Fruit fly (Drosophila melanogaster) whole organism, larva: ENCODE measurements around the gene JTBR.
A peak's percentile ranks its signal among the peaks of the same experiment; 100 is the strongest.

ENCODE experiments used
- noc ChIP-seq: fragments of 200-800 bp; sonication (Bioruptor generic); optimal IDR thresholded peaks from 3 replicates; lab custom pipeline; 2019; ENCODE audit warnings: missing biosample characterization, mild to moderate bottlenecking, missing genetic modification characterization, moderate library complexity

The JTBR gene

DNA sequence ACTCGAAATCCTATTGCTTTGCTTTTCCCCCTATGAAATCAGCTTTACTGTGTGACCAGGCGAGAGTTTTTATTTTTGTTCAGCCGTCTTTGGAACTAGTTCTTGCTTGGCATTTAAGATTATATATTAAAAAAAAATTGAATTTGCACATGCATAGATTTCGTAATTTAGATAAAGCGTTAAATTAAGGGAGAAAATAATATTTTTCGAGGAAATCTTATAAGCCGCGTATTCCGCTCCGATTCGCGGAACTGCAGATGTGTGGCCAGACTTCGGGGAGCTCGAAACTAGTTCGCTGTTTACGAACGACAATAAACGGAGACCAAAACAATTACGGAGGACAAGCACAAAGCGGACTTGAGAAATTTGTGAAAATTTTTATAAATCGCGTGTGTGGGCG lies at the start of gene JTBR, which contains the start of gene CG42676:
Gene JTBR (minus strand): TSS at position 55 of the 400 bp plus-strand sequence.
Gene CG42676 (plus strand): TSS at position 306 of the 400 bp plus-strand sequence.
- TF ChIP-seq noc (tag; lab: Kevin White, UChicago): no peak

dm6 chr3L:1850498-1850897 lies 47.8 kb upstream of the JTBR start:
- no peak for TF ChIP-seq noc (tag; lab: Kevin White, UChicago)

DNA sequence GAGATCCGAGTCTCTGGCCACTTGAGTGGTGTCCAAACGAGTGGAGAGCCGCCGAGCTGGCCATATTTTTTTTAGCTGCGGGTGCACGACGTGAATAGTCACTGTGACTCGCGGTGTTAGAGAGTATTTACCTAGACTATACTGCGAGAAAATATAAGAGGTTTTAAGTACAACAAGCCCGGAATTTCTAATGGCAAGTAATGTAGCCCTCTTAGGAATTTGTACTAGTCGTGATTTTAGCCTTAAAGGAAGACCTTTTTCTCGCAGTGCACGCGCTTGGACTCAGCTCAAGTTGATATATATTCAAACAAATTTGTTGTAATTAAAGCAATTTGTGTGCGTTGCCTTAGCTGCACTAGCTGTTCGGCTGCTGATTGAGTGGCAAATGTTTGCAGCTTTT lies 41.9 kb upstream of the JTBR start:
- no peak for TF ChIP-seq noc (tag; lab: Kevin White, UChicago)

- no peak for TF ChIP-seq noc (tag; lab: Kevin White, UChicago)
Measured at dm6 chr3L:1841984-1842383, 39.3 kb upstream of the JTBR start, which contains the start of gene Cpr62Bc. TSS of gene Cpr62Bc (minus strand) at chr3L:1842084.

dm6 chr3L:1835064-1835463 lies 32.4 kb upstream of the JTBR start, which contains the start of gene Cpr62Bb:
TSS of gene Cpr62Bb (minus strand) at chr3L:1835164.
- TF ChIP-seq noc (tag; lab: Kevin White, UChicago): no peak

dm6 chr3L:1831753-1832268 lies 29.2 kb upstream of the JTBR start, which contains the start of gene Cpr62Ba:
TSS of gene Cpr62Ba (minus strand) at chr3L:1831783.
- no peak for TF ChIP-seq noc (tag; lab: Kevin White, UChicago)

DNA sequence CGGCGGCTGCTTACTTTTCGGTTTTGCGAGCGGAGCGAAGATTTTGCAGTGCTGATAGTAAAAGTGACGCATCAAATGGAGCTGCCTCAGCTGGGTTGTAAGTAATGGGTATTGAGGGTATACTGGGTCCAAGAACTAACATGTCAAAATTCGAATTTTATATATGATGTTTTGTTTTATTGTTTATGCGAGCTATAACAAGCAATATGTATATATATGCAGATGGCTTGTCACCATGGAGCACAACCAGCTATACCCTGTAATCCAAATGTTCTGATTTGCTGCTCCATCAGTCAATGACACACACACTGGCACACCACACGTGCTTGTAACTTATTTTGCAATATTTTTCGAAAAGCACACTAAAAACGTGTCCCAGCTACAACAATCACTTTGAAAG lies 26.9 kb upstream of the JTBR start:
- TF ChIP-seq noc (tag; lab: Kevin White, UChicago): no peak

dm6 chr3L:1827809-1828371 lies 25.2 kb upstream of the JTBR start:
- TF ChIP-seq noc (tag; lab: Kevin White, UChicago): no peak

- TF ChIP-seq noc (tag; lab: Kevin White, UChicago): no peak
Measured at dm6 chr3L:1822365-1822764, 19.7 kb upstream of the JTBR start.

- no peak for TF ChIP-seq noc (tag; lab: Kevin White, UChicago)
Measured at dm6 chr3L:1821140-1821539, 18.5 kb upstream of the JTBR start.

DNA sequence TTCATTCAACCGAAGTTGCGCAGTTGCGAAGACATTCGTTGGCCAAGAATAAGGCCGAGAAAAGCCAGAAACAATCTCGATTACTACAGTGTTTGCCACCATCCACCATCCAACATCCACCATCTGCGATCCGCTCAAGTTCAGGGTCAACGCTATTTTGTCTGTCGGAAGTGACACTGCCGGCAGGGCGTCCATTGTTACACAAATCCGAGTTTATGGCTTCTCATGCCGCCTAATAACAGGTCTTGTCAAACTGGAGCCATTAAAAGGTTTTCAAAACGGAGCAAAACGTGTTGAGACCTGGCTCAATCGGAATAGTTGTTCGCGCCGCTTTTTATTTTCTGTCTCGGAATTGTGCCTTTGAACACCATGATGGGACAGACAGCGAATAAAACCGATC lies 16.2 kb upstream of the JTBR start:
- no peak for TF ChIP-seq noc (tag; lab: Kevin White, UChicago)

- no peak for TF ChIP-seq noc (tag; lab: Kevin White, UChicago)
Measured at dm6 chr3L:1817405-1817804, 14.7 kb upstream of the JTBR start.

dm6 chr3L:1816614-1817013 lies 14.0 kb upstream of the JTBR start:
- no peak for TF ChIP-seq noc (tag; lab: Kevin White, UChicago)

- TF ChIP-seq noc (tag; lab: Kevin White, UChicago): no peak
Measured at dm6 chr3L:1810288-1810687, 7.6 kb upstream of the JTBR start, which contains the start of gene GV1. TSS of gene GV1 (plus strand) at chr3L:1810588.

- peak; percentile 42 for TF ChIP-seq noc (tag; lab: Kevin White, UChicago)
Measured at dm6 chr3L:1808631-1809030, 6.0 kb upstream of the JTBR start.

- TF ChIP-seq noc (tag; lab: Kevin White, UChicago): no peak
Measured at dm6 chr3L:1798649-1799048, 4.0 kb downstream of the JTBR start, which contains the start of gene Patj. TSS of gene Patj (plus strand) at chr3L:1798803.

dm6 chr3L:1797005-1797404 lies 5.7 kb downstream of the JTBR start, which contains the start of gene CG12020:
TSS of gene CG12020 (plus strand) at chr3L:1797305.
- no peak for TF ChIP-seq noc (tag; lab: Kevin White, UChicago)
